Worm (Caenorhabditis elegans): ENCODE measurements around the gene C07C7.1.

- TF ChIP-seq lin-13 (tag; optimal IDR thresholded peaks at IDR 0.05) = no peak
- TF ChIP-seq unc-62 (GFP tag; optimal IDR thresholded peaks at IDR 0.05) = no peak
- TF ChIP-seq flh-1 (GFP tag; optimal IDR thresholded peaks at IDR 0.05) = no peak
- TF ChIP-seq nhr-76 (tag; optimal IDR thresholded peaks at IDR 0.05) = no peak
- no peak for TF ChIP-seq ztf-11 (tag; optimal IDR thresholded peaks at IDR 0.05)
- no peak for TF ChIP-seq snpc-4 (tag; optimal IDR thresholded peaks at IDR 0.05)
- TF ChIP-seq ceh-39 (tag; optimal IDR thresholded peaks at IDR 0.05) = no peak
- TF ChIP-seq tbx-8 (GFP tag; optimal IDR thresholded peaks at IDR 0.05) = no peak
These were observed 47.9 kb downstream of the C07C7.1 start, which contains the start of gene Y11D7A.3 for ce11 chrIV:9232421-9233141.
